Fruit fly (Drosophila melanogaster) whole organism, embryonic: Measurements from ENCODE around the gene CG33258.

Experiments
- Asciz ChIP-seq: fragments of 200-800 bp; sonication (Bioruptor generic); optimal IDR thresholded peaks from 2 replicates; lab custom pipeline; 2017; ENCODE audit warnings: missing biosample characterization, mild to moderate bottlenecking, missing genetic modification characterization, missing genetic modification reagents
- CG10274 ChIP-seq: fragments of 200-800 bp; sonication (Bioruptor generic); optimal IDR thresholded peaks from 3 replicates; lab custom pipeline; 2017; ENCODE audit warnings: missing biosample characterization, mild to moderate bottlenecking, missing genetic modification characterization
- CG11696 ChIP-seq: fragments of 200-800 bp; sonication (Bioruptor generic); IDR thresholded peaks from 2 replicates; pipeline ENCODE4 v1.3.6; 2022; ENCODE audit warnings: missing biosample characterization, missing genetic modification characterization
- CG12219 ChIP-seq: fragments of 200-800 bp; sonication (Bioruptor generic); optimal IDR thresholded peaks from 3 replicates; lab custom pipeline; 2018; ENCODE audit warnings: missing biosample characterization, mild to moderate bottlenecking, missing genetic modification characterization
- CG12236 ChIP-seq: fragments of 200-800 bp; sonication (Bioruptor generic); optimal IDR thresholded peaks from 2 replicates; lab custom pipeline; 2016; ENCODE audit warnings: missing biosample characterization, missing genetic modification characterization
- CG12942 ChIP-seq: fragments of 200-800 bp; sonication (Bioruptor generic); optimal IDR thresholded peaks from 3 replicates; lab custom pipeline; 2016; ENCODE audit warnings: missing biosample characterization, missing genetic modification characterization
- CG18262 ChIP-seq: fragments of 200-800 bp; optimal IDR thresholded peaks from 3 replicates; lab custom pipeline; 2019; ENCODE audit warnings: missing biosample characterization, mild to moderate bottlenecking, missing genetic modification characterization, moderate library complexity
- CG18476 ChIP-seq: fragments of 200-800 bp; sonication (Bioruptor generic); optimal IDR thresholded peaks from 2 replicates; lab custom pipeline; 2016; ENCODE audit warnings: missing biosample characterization, mild to moderate bottlenecking, missing genetic modification characterization
- CG18619 ChIP-seq: fragments of 200-800 bp; sonication (Bioruptor generic); optimal IDR thresholded peaks from 3 replicates; lab custom pipeline; 2017; ENCODE audit warnings: missing biosample characterization, mild to moderate bottlenecking, missing genetic modification characterization
- CG2712 ChIP-seq: fragments of 200-800 bp; optimal IDR thresholded peaks from 3 replicates; lab custom pipeline; 2019; ENCODE audit warnings: missing biosample characterization, mild to moderate bottlenecking, missing genetic modification characterization, moderate library complexity
- CG31441 ChIP-seq: fragments of 200-800 bp; sonication (Bioruptor generic); IDR thresholded peaks from 2 replicates; pipeline ENCODE4 v1.3.6; 2022; ENCODE audit warnings: missing biosample characterization, missing genetic modification characterization
- CG33213 ChIP-seq: fragments of 200-800 bp; sonication (Bioruptor generic); optimal IDR thresholded peaks from 3 replicates; lab custom pipeline; 2016; ENCODE audit warnings: missing biosample characterization, missing genetic modification characterization
- CG3847 ChIP-seq: fragments of 200-800 bp; sonication (Bioruptor generic); IDR thresholded peaks from 2 replicates; pipeline ENCODE4 v1.3.6; 2022; ENCODE audit warnings: missing biosample characterization, missing genetic modification characterization
- CG4360 ChIP-seq: fragments of 200-800 bp; sonication (Bioruptor generic); IDR thresholded peaks from 2 replicates; pipeline ENCODE4 v1.3.6; 2022; ENCODE audit warnings: missing biosample characterization, missing genetic modification characterization
- CG5180 ChIP-seq: fragments of 200-800 bp; sonication (Bioruptor generic); optimal IDR thresholded peaks from 3 replicates; lab custom pipeline; 2017; ENCODE audit warnings: missing biosample characterization, missing genetic modification characterization, mild to moderate bottlenecking, moderate library complexity, missing genetic modification reagents
- CG7745 ChIP-seq: fragments of 200-800 bp; sonication (Bioruptor generic); optimal IDR thresholded peaks from 2 replicates; lab custom pipeline; 2018; ENCODE audit warnings: missing biosample characterization, mild to moderate bottlenecking, missing genetic modification characterization, moderate library complexity
- CG8388 ChIP-seq: fragments of 200-800 bp; sonication (Bioruptor generic); optimal IDR thresholded peaks from 2 replicates; lab custom pipeline; 2019; ENCODE audit warnings: missing biosample characterization, mild to moderate bottlenecking, missing genetic modification characterization, moderate library complexity
- CG8944 ChIP-seq: fragments of 200-800 bp; sonication (Bioruptor generic); optimal IDR thresholded peaks from 3 replicates; lab custom pipeline; 2016; ENCODE audit warnings: missing biosample characterization, missing genetic modification characterization
- CG9437 ChIP-seq: fragments of 200-800 bp; sonication (Bioruptor generic); optimal IDR thresholded peaks from 2 replicates; lab custom pipeline; 2018; ENCODE audit warnings: missing biosample characterization, mild to moderate bottlenecking, missing genetic modification characterization
- CHES-1-like ChIP-seq: fragments of 200-800 bp; sonication (Bioruptor generic); optimal IDR thresholded peaks from 2 replicates; lab custom pipeline; 2016; ENCODE audit warnings: missing biosample characterization, missing genetic modification characterization
- Dad ChIP-seq: fragments of 200-800 bp; sonication (Bioruptor generic); optimal IDR thresholded peaks from 3 replicates; lab custom pipeline; 2016; ENCODE audit warnings: missing biosample characterization, missing genetic modification characterization
- Dbx ChIP-seq: fragments of 200-800 bp; sonication (Bioruptor generic); IDR thresholded peaks from 3 replicates; pipeline ENCODE4 v1.3.6; 2022; ENCODE audit warnings: missing biosample characterization, missing genetic modification characterization
- Fer1 ChIP-seq: fragments of 200-800 bp; sonication (Bioruptor generic); optimal IDR thresholded peaks from 2 replicates; lab custom pipeline; 2017; ENCODE audit warnings: missing biosample characterization, mild to moderate bottlenecking, missing genetic modification characterization
- Fer2 ChIP-seq: fragments of 200-800 bp; sonication (Bioruptor generic); optimal IDR thresholded peaks from 2 replicates; lab custom pipeline; 2018; ENCODE audit warnings: missing biosample characterization, mild to moderate bottlenecking, missing genetic modification characterization, moderate library complexity
- Fer3 ChIP-seq: fragments of 200-800 bp; sonication (Bioruptor generic); optimal IDR thresholded peaks from 2 replicates; lab custom pipeline; 2018; ENCODE audit warnings: missing biosample characterization, mild to moderate bottlenecking, missing genetic modification characterization, moderate library complexity
- Sry-δ ChIP-seq: fragments of 200-800 bp; sonication (Bioruptor generic); optimal IDR thresholded peaks from 2 replicates; lab custom pipeline; 2016; ENCODE audit warnings: missing biosample characterization, missing genetic modification characterization
- Tbp ChIP-seq: fragments of >200 bp; optimal IDR thresholded peaks from 2 replicates; lab custom pipeline; 2018; ENCODE audit warnings: missing biosample characterization, missing genetic modification characterization
- al ChIP-seq: fragments of 200-800 bp; sonication (Bioruptor generic); IDR thresholded peaks from 2 replicates; pipeline ENCODE4 v1.3.6; 2022; ENCODE audit warnings: missing biosample characterization, missing genetic modification characterization
- bbx ChIP-seq: fragments of 200-800 bp; sonication (Bioruptor generic); IDR thresholded peaks from 2 replicates; pipeline ENCODE4 v1.3.6; 2022; ENCODE audit warnings: missing biosample characterization, missing genetic modification characterization; ENCODE audit not compliant: partially characterized antibody
- bsh ChIP-seq, 2 experiments: fragments of 200-800 bp; sonication (Bioruptor generic); optimal IDR thresholded peaks; 2 replicates each; lab custom pipeline; 2017 to 2018; ENCODE audit warnings: mild to moderate bottlenecking in 2 of 2, missing biosample characterization in 2 of 2, missing genetic modification characterization in 2 of 2, moderate library complexity in 1 of 2
- cas ChIP-seq: fragments of 200-800 bp; sonication (Bioruptor generic); IDR thresholded peaks from 2 replicates; pipeline ENCODE4 v1.3.6; 2022; ENCODE audit warnings: missing biosample characterization, missing genetic modification characterization
- caup ChIP-seq: fragments of 200-800 bp; sonication (Bioruptor generic); optimal IDR thresholded peaks from 3 replicates; lab custom pipeline; 2017; ENCODE audit warnings: missing biosample characterization, mild to moderate bottlenecking, missing genetic modification characterization, moderate library complexity; ENCODE audit not compliant: severe bottlenecking
- crp ChIP-seq, 2 experiments: fragments of 200-800 bp; sonication (Bioruptor generic); optimal IDR thresholded peaks; 2 replicates in 1 of 2; 3 replicates in 1 of 2; lab custom pipeline; 2017; ENCODE audit warnings: missing biosample characterization in 2 of 2, missing genetic modification characterization in 2 of 2, mild to moderate bottlenecking in 1 of 2, moderate library complexity in 1 of 2
- esg ChIP-seq: fragments of 200-800 bp; sonication (Bioruptor generic); conservative IDR thresholded peaks from 2 replicates; pipeline ENCODE4 v1.3.6; 2022; ENCODE audit warnings: missing biosample characterization, missing genetic modification characterization
- ewg ChIP-seq: fragments of 200-800 bp; sonication (Bioruptor generic); optimal IDR thresholded peaks from 3 replicates; lab custom pipeline; 2017; ENCODE audit warnings: mild to moderate bottlenecking, missing biosample characterization, missing genetic modification reagents, missing genetic modification characterization
- h ChIP-seq: fragments of >200 bp; optimal IDR thresholded peaks from 2 replicates; lab custom pipeline; 2017
- ham ChIP-seq: fragments of 200-800 bp; sonication (Bioruptor generic); IDR thresholded peaks from 2 replicates; pipeline ENCODE4 v1.3.6; 2022; ENCODE audit warnings: missing biosample characterization, missing genetic modification characterization
- lab ChIP-seq: fragments of 200-800 bp; sonication (Bioruptor generic); optimal IDR thresholded peaks from 3 replicates; lab custom pipeline; 2017; ENCODE audit warnings: missing biosample characterization, missing genetic modification characterization, mild to moderate bottlenecking, moderate library complexity, missing genetic modification reagents
- lola ChIP-seq, 3 experiments: fragments of >200 bp in 2 of 3; fragments of 200-800 bp in 1 of 3; sonication (Bioruptor generic) in 1 of 3; optimal IDR thresholded peaks; 2 replicates each; lab custom pipeline; 2017 to 2019; ENCODE audit warnings: missing biosample characterization in 3 of 3, missing genetic modification characterization in 3 of 3, mild to moderate bottlenecking in 1 of 3, moderate library complexity in 1 of 3
- mld ChIP-seq: fragments of 200-800 bp; sonication (Bioruptor generic); IDR thresholded peaks from 3 replicates; pipeline ENCODE4 v1.3.6; 2022; ENCODE audit warnings: missing biosample characterization, missing genetic modification characterization; ENCODE audit not compliant: partially characterized antibody
- nom ChIP-seq: fragments of 200-800 bp; sonication (Bioruptor generic); optimal IDR thresholded peaks from 2 replicates; lab custom pipeline; 2017; ENCODE audit warnings: missing biosample characterization, missing genetic modification characterization, mild to moderate bottlenecking, moderate library complexity, missing genetic modification reagents
- otp ChIP-seq: fragments of 200-800 bp; sonication (Bioruptor generic); IDR thresholded peaks from 3 replicates; pipeline ENCODE4, ENCODE4 v1.3.6; 2022; ENCODE audit warnings: missing biosample characterization, missing genetic modification characterization
- pan ChIP-seq, 4 experiments: fragments of >200 bp in 3 of 4; fragments of 200-800 bp in 1 of 4; sonication (Bioruptor generic) in 1 of 4; optimal IDR thresholded peaks in 3 of 4; IDR thresholded peaks in 1 of 4; 2 replicates each; pipeline versions ENCODE4 v1.3.6 to Lab custom; 2017 to 2022; ENCODE audit warnings: missing biosample characterization in 2 of 4, missing genetic modification characterization in 2 of 4, mixed read lengths in 1 of 4
- pnt ChIP-seq: fragments of 200-800 bp; sonication (Bioruptor generic); optimal IDR thresholded peaks from 3 replicates; lab custom pipeline; 2016; ENCODE audit warnings: missing biosample characterization, missing genetic modification characterization
- slp2 ChIP-seq: fragments of 200-800 bp; sonication (Bioruptor generic); optimal IDR thresholded peaks from 2 replicates; lab custom pipeline; 2016; ENCODE audit warnings: missing biosample characterization, missing genetic modification characterization
- so ChIP-seq: fragments of 200-800 bp; sonication (Bioruptor generic); IDR thresholded peaks from 3 replicates; pipeline ENCODE4 v1.3.6; 2022; ENCODE audit warnings: missing biosample characterization, missing genetic modification characterization
- tio ChIP-seq: fragments of 200-800 bp; sonication (Bioruptor generic); optimal IDR thresholded peaks from 2 replicates; lab custom pipeline; 2017; ENCODE audit warnings: missing biosample characterization, missing genetic modification characterization, inconsistent platforms
- trh ChIP-seq: fragments of 200-800 bp; sonication (Bioruptor generic); optimal IDR thresholded peaks from 2 replicates; lab custom pipeline; 2016; ENCODE audit warnings: missing biosample characterization, missing genetic modification characterization

The CG33258 gene

dm6 chr3L:16113607-16114337 lies 31.4 kb downstream of the CG33258 start (continued):
- TF ChIP-seq CG7745 (tag; lab: Kevin White, UChicago) (no peak), CG9437 (peak; percentile 63), CG2712 (tag; lab: Kevin White, UChicago) (peak; percentile 84), CG33213 (GFP tag; lab: Kevin White, UChicago) (peak; percentile 85), CG12219 (GFP tag; lab: Kevin White, UChicago) (peak; percentile 61), bbx (peak; percentile 80), h (lab: Kevin White, UChicago) (no peak), Fer2 (peak; percentile 56), CG18262 (tag; lab: Kevin White, UChicago) (peak; percentile 83), crp (GFP tag; optimal IDR thresholded peaks at IDR 0.05; lab: Kevin White, UChicago) (peak in 1 of 2 experiments; percentile 32), CG18476 (peak; percentile 72), so (GFP tag; lab: Robert Waterston, UW) (peak; percentile 79), Sry-δ (GFP tag; lab: Kevin White, UChicago) (peak; percentile 73), lab (GFP tag; lab: Kevin White, UChicago) (no peak), slp2 (GFP tag; lab: Kevin White, UChicago) (peak; percentile 65), CG4360 (GFP tag; lab: Robert Waterston, UW) (peak; percentile 48), CG12942 (GFP tag; lab: Kevin White, UChicago) (peak; percentile 76), CG31441 (GFP tag; lab: Robert Waterston, UW) (no peak; the same call in none of the 2 replicates), Asciz (GFP tag; lab: Kevin White, UChicago) (no peak), trh (GFP tag; lab: Kevin White, UChicago) (peak; percentile 70), Tbp (GFP tag; lab: Kevin White, UChicago) (no peak), otp (GFP tag; lab: Robert Waterston, UW) (no peak; the same call in 2 of the 3 replicates), pnt (GFP tag; lab: Kevin White, UChicago) (peak; percentile 75), CG11696 (GFP tag; lab: Robert Waterston, UW) (peak; percentile 56), CG5180 (GFP tag; lab: Kevin White, UChicago) (no peak), nom (GFP tag; lab: Kevin White, UChicago) (peak; percentile 73), CG8388 (GFP tag; lab: Kevin White, UChicago) (peak; percentile 73), ewg (GFP tag; lab: Kevin White, UChicago) (peak; percentile 97), Dad (peak; percentile 83), CG3847 (GFP tag; lab: Robert Waterston, UW) (peak; percentile 89), CHES-1-like (peak; percentile 87), CG12236 (GFP tag; lab: Kevin White, UChicago) (peak; percentile 64), bsh (GFP tag; optimal IDR thresholded peaks at IDR 0.05; lab: Kevin White, UChicago) (peak; percentile 41 to 71), Fer1 (peak; percentile 92), tio (no peak), cas (GFP tag; lab: Robert Waterston, UW) (peak; percentile 55; the same call in 1 of the 2 replicates), CG8944 (GFP tag; lab: Kevin White, UChicago) (peak; percentile 75), CG10274 (GFP tag; lab: Kevin White, UChicago) (peak; percentile 30), lola (GFP tag; optimal IDR thresholded peaks at IDR 0.05; lab: Kevin White, UChicago) (peak in 1 of 3 experiments; percentile 66), Fer3 (tag; lab: Kevin White, UChicago) (no peak), ham (GFP tag; lab: Robert Waterston, UW) (no peak), CG18619 (GFP tag; lab: Kevin White, UChicago) (peak; percentile 82), pan (optimal IDR thresholded peaks at IDR 0.05; lab: Kevin White, UChicago) (no peak), pan (GFP tag; optimal IDR thresholded peaks at IDR 0.05 in 1 of 2, IDR thresholded peaks at IDR 0.05 in 1 of 2) (peak in 1 of 2 experiments; percentile 81), caup (GFP tag; lab: Kevin White, UChicago) (no peak), al (GFP tag; lab: Robert Waterston, UW) (peak; percentile 71), Dbx (GFP tag; lab: Robert Waterston, UW) (peak; percentile 89), esg (GFP tag; lab: Robert Waterston, UW) (peak; percentile 75), mld (GFP tag; lab: Robert Waterston, UW) (no peak; the same call in 2 of the 3 replicates)
